Fruit fly (Drosophila melanogaster) whole organism, prepupa: ENCODE results near the gene CG11811.

Experiments used
- Blimp-1 ChIP-seq: fragments of 200-800 bp; sonication (Bioruptor generic); optimal IDR thresholded peaks from 3 replicates; lab custom pipeline; 2017; ENCODE audit warnings: missing biosample characterization, missing genetic modification characterization, mild to moderate bottlenecking, moderate library complexity, missing genetic modification reagents
- CG10631 ChIP-seq: fragments of 200-800 bp; sonication (Bioruptor generic); optimal IDR thresholded peaks from 2 replicates; lab custom pipeline; 2016; ENCODE audit warnings: missing biosample characterization, missing genetic modification characterization
- CG11294 ChIP-seq: fragments of 200-800 bp; sonication (Bioruptor generic); IDR thresholded peaks from 2 replicates; pipeline ENCODE4 v1.3.6; 2022; ENCODE audit warnings: missing biosample characterization, missing genetic modification characterization
- CG11762 ChIP-seq: fragments of 200-800 bp; sonication (Bioruptor generic); optimal IDR thresholded peaks from 3 replicates; lab custom pipeline; 2016; ENCODE audit warnings: missing biosample characterization, missing genetic modification characterization; ENCODE audit not compliant: insufficient read depth
- CG15336 ChIP-seq: fragments of 200-800 bp; sonication (Bioruptor generic); IDR thresholded peaks from 2 replicates; pipeline ENCODE4 v1.3.6; 2022; ENCODE audit warnings: missing biosample characterization, missing genetic modification characterization
- CG3032 ChIP-seq: fragments of 200-800 bp; optimal IDR thresholded peaks from 2 replicates; lab custom pipeline; 2019; ENCODE audit warnings: missing biosample characterization, mild to moderate bottlenecking, missing genetic modification characterization, moderate library complexity
- CG31627 ChIP-seq: fragments of 200-800 bp; sonication (Bioruptor generic); optimal IDR thresholded peaks from 3 replicates; lab custom pipeline; 2016; ENCODE audit warnings: missing biosample characterization, missing genetic modification characterization
- CG34406 ChIP-seq: fragments of 200-800 bp; sonication (Bioruptor generic); optimal IDR thresholded peaks from 3 replicates; lab custom pipeline; 2016; ENCODE audit warnings: missing biosample characterization, missing genetic modification characterization
- CG3919 ChIP-seq: fragments of 200-800 bp; sonication (Bioruptor generic); optimal IDR thresholded peaks from 3 replicates; lab custom pipeline; 2016; ENCODE audit warnings: missing biosample characterization, missing genetic modification characterization
- CG6276 ChIP-seq: fragments of 200-800 bp; sonication (Bioruptor generic); optimal IDR thresholded peaks from 2 replicates; lab custom pipeline; 2017; ENCODE audit warnings: missing biosample characterization, mild to moderate bottlenecking, missing genetic modification characterization
- CG6792 ChIP-seq: fragments of 200-800 bp; sonication (Bioruptor generic); optimal IDR thresholded peaks from 3 replicates; lab custom pipeline; 2016; ENCODE audit warnings: missing biosample characterization, missing genetic modification characterization
- CG6808 ChIP-seq: fragments of 200-800 bp; sonication (Bioruptor generic); optimal IDR thresholded peaks from 3 replicates; lab custom pipeline; 2017; ENCODE audit warnings: missing biosample characterization, missing genetic modification characterization, mild to moderate bottlenecking, moderate library complexity, missing genetic modification reagents
- CG6854 ChIP-seq: fragments of 200-800 bp; sonication (Bioruptor generic); optimal IDR thresholded peaks from 2 replicates; lab custom pipeline; 2017; ENCODE audit warnings: missing biosample characterization, mild to moderate bottlenecking, missing genetic modification characterization
- CG8119 ChIP-seq: fragments of 200-800 bp; sonication (Bioruptor generic); IDR thresholded peaks from 3 replicates; pipeline ENCODE4 v1.3.6; 2022; ENCODE audit warnings: missing biosample characterization, missing genetic modification characterization
- Eip75B ChIP-seq: fragments of 200-800 bp; sonication (Bioruptor generic); optimal IDR thresholded peaks from 3 replicates; lab custom pipeline; 2016; ENCODE audit warnings: missing biosample characterization, missing genetic modification characterization
- Eip93F ChIP-seq: fragments of 200-800 bp; sonication (Bioruptor generic); optimal IDR thresholded peaks from 2 replicates; lab custom pipeline; 2016; ENCODE audit warnings: missing biosample characterization, mild to moderate bottlenecking, missing genetic modification characterization
- Ets96B ChIP-seq: fragments of 200-800 bp; optimal IDR thresholded peaks from 2 replicates; lab custom pipeline; 2019; ENCODE audit warnings: missing biosample characterization, mild to moderate bottlenecking, missing genetic modification characterization, moderate library complexity
- Gug ChIP-seq: fragments of 200-800 bp; sonication (Bioruptor generic); IDR thresholded peaks from 2 replicates; pipeline ENCODE4 v1.3.6; 2022; ENCODE audit warnings: missing biosample characterization, missing genetic modification characterization
- Hr39 ChIP-seq: fragments of 200-800 bp; sonication (Bioruptor generic); optimal IDR thresholded peaks from 2 replicates; lab custom pipeline; 2016; ENCODE audit warnings: missing biosample characterization, missing genetic modification characterization
- Hr4 ChIP-seq: fragments of 200-800 bp; sonication (Bioruptor generic); optimal IDR thresholded peaks from 3 replicates; lab custom pipeline; 2016; ENCODE audit warnings: missing biosample characterization, missing genetic modification characterization
- Met ChIP-seq: fragments of 200-800 bp; sonication (Bioruptor generic); optimal IDR thresholded peaks from 3 replicates; lab custom pipeline; 2016; ENCODE audit warnings: missing biosample characterization, missing genetic modification characterization
- OdsH ChIP-seq: fragments of 200-800 bp; sonication (Bioruptor generic); optimal IDR thresholded peaks from 3 replicates; lab custom pipeline; 2016; ENCODE audit warnings: missing biosample characterization, missing genetic modification characterization
- Smox ChIP-seq: fragments of 200-800 bp; sonication (Bioruptor generic); optimal IDR thresholded peaks from 3 replicates; lab custom pipeline; 2016; ENCODE audit warnings: missing biosample characterization, missing genetic modification characterization
- Sox15 ChIP-seq: fragments of 200-800 bp; sonication (Bioruptor generic); optimal IDR thresholded peaks from 3 replicates; lab custom pipeline; 2016; ENCODE audit warnings: missing biosample characterization, missing genetic modification characterization
- achi ChIP-seq: fragments of 200-800 bp; sonication (Bioruptor generic); optimal IDR thresholded peaks from 3 replicates; lab custom pipeline; 2016; ENCODE audit warnings: missing biosample characterization, missing genetic modification characterization
- acj6 ChIP-seq: fragments of 200-800 bp; sonication (Bioruptor generic); optimal IDR thresholded peaks from 3 replicates; lab custom pipeline; 2016; ENCODE audit warnings: missing biosample characterization, missing genetic modification characterization
- cyc ChIP-seq: fragments of 200-800 bp; sonication (Bioruptor generic); optimal IDR thresholded peaks from 3 replicates; lab custom pipeline; 2016; ENCODE audit warnings: missing biosample characterization, missing genetic modification characterization
- dac ChIP-seq: fragments of 200-800 bp; sonication (Bioruptor generic); optimal IDR thresholded peaks from 2 replicates; lab custom pipeline; 2017; ENCODE audit warnings: missing biosample characterization, mild to moderate bottlenecking, missing genetic modification characterization
- dsx ChIP-seq: fragments of 200-800 bp; optimal IDR thresholded peaks from 3 replicates; lab custom pipeline; 2019; ENCODE audit warnings: missing biosample characterization, mild to moderate bottlenecking, missing genetic modification characterization, moderate library complexity; ENCODE audit not compliant: poor library complexity, severe bottlenecking
- eg ChIP-seq: fragments of 200-800 bp; sonication (Bioruptor generic); IDR thresholded peaks from 3 replicates; pipeline ENCODE4 v1.3.6; 2022; ENCODE audit warnings: missing biosample characterization, missing genetic modification characterization
- esn ChIP-seq: fragments of 200-800 bp; sonication (Bioruptor generic); optimal IDR thresholded peaks from 2 replicates; lab custom pipeline; 2016; ENCODE audit warnings: missing biosample characterization, mild to moderate bottlenecking, missing genetic modification characterization, moderate library complexity
- fd59A ChIP-seq: fragments of 200-800 bp; sonication (Bioruptor generic); optimal IDR thresholded peaks from 2 replicates; lab custom pipeline; 2017; ENCODE audit warnings: missing biosample characterization, mild to moderate bottlenecking, missing genetic modification characterization, missing genetic modification reagents
- fd85E ChIP-seq: fragments of 200-800 bp; sonication (Bioruptor generic); optimal IDR thresholded peaks from 3 replicates; lab custom pipeline; 2016; ENCODE audit warnings: missing biosample characterization, missing genetic modification characterization
- fkh ChIP-seq: fragments of 200-800 bp; sonication (Bioruptor generic); optimal IDR thresholded peaks from 3 replicates; lab custom pipeline; 2017; ENCODE audit warnings: missing biosample characterization, mild to moderate bottlenecking, missing genetic modification characterization, moderate library complexity
- lz ChIP-seq: fragments of 200-800 bp; sonication (Bioruptor generic); optimal IDR thresholded peaks from 3 replicates; lab custom pipeline; 2016; ENCODE audit warnings: missing biosample characterization, missing genetic modification characterization
- net ChIP-seq: fragments of 200-800 bp; sonication (Bioruptor generic); optimal IDR thresholded peaks from 3 replicates; lab custom pipeline; 2016; ENCODE audit warnings: missing biosample characterization, missing genetic modification characterization
- pdm3 ChIP-seq: fragments of 200-800 bp; sonication (Bioruptor generic); optimal IDR thresholded peaks from 3 replicates; lab custom pipeline; 2016; ENCODE audit warnings: missing biosample characterization, missing genetic modification characterization
- salr ChIP-seq, 2 experiments: fragments of 200-800 bp; sonication (Bioruptor generic); optimal IDR thresholded peaks; 3 replicates each; lab custom pipeline; 2016 to 2018; ENCODE audit warnings: missing biosample characterization in 2 of 2, missing genetic modification characterization in 2 of 2, mild to moderate bottlenecking in 1 of 2
- ss ChIP-seq, 2 experiments: fragments of 200-800 bp; sonication (Bioruptor generic); optimal IDR thresholded peaks; 2 replicates in 1 of 2; 3 replicates in 1 of 2; lab custom pipeline; 2017 to 2018; ENCODE audit warnings: mild to moderate bottlenecking in 2 of 2, missing biosample characterization in 2 of 2, missing genetic modification characterization in 2 of 2, moderate library complexity in 1 of 2
- svp ChIP-seq: fragments of 200-800 bp; sonication (Bioruptor generic); peaks from one replicate; lab custom pipeline; 2016; ENCODE audit warnings: missing biosample characterization, missing genetic modification characterization
- topi ChIP-seq: fragments of 200-800 bp; sonication (Bioruptor generic); optimal IDR thresholded peaks from 3 replicates; lab custom pipeline; 2016; ENCODE audit warnings: missing biosample characterization, missing genetic modification characterization

Gene CG11811

DNA sequence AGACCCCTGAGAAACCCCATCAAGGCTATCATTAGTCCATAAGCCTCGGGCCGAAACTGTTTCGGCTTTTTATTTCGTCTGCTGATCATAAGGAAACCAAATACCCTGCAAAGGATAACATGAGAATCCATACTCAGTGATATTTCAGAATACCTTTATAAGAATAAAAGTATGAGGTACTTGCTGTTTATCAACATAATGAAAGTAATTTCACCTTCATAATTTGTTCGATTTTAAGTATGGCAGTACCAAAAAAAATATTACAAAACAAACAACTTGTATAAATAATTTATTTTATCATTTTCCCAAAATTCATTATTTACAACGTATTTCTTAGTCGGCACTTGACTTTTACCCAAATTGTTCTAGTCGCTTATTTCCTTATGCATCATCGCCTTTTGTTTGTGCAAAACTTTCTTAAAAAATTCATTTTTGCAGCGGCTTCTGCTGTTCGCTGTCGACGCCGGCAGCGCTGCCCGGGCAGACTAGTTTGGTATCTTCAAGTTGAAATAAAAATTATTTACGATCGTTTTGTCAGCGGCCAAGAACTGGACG lies 25.6 kb downstream of the CG11811 start (continued):
- peak; percentile 36 for TF ChIP-seq achi (GFP tag; lab: Kevin White, UChicago)
- peak; percentile 63 for TF ChIP-seq svp (GFP tag; lab: Kevin White, UChicago)
- TF ChIP-seq Hr39 = no peak
- no peak for TF ChIP-seq Sox15
- TF ChIP-seq dac = no peak
- TF ChIP-seq fd85E (GFP tag; lab: Kevin White, UChicago) = no peak
- peak; percentile 4 for TF ChIP-seq CG31627
- no peak for TF ChIP-seq Blimp-1 (GFP tag; lab: Kevin White, UChicago)
- TF ChIP-seq CG6276 (GFP tag; lab: Kevin White, UChicago) = no peak
- peak; percentile 28 for TF ChIP-seq OdsH
- TF ChIP-seq Ets96B (tag; lab: Kevin White, UChicago) = peak; percentile 56
- no peak for TF ChIP-seq CG34406 (GFP tag; lab: Kevin White, UChicago)
- TF ChIP-seq CG6792 (GFP tag; lab: Kevin White, UChicago) = no peak
- peak; percentile 11 for TF ChIP-seq dsx
- no peak for TF ChIP-seq salr (GFP tag; optimal IDR thresholded peaks at IDR 0.05; lab: Kevin White, UChicago)
- no peak for TF ChIP-seq pdm3 (GFP tag; lab: Kevin White, UChicago)
- no peak for TF ChIP-seq cyc (GFP tag; lab: Kevin White, UChicago)
- no peak for TF ChIP-seq eg (GFP tag; lab: Robert Waterston, UW)
- TF ChIP-seq CG6808 (GFP tag; lab: Kevin White, UChicago) = peak; percentile 29
- peak; percentile 26 for TF ChIP-seq Smox
- no peak for TF ChIP-seq CG15336 (GFP tag; lab: Robert Waterston, UW)
- TF ChIP-seq topi (GFP tag; lab: Kevin White, UChicago) = peak; percentile 31
- TF ChIP-seq CG6854 (GFP tag; lab: Kevin White, UChicago) = no peak
- no peak for TF ChIP-seq net (GFP tag; lab: Kevin White, UChicago)

DNA sequence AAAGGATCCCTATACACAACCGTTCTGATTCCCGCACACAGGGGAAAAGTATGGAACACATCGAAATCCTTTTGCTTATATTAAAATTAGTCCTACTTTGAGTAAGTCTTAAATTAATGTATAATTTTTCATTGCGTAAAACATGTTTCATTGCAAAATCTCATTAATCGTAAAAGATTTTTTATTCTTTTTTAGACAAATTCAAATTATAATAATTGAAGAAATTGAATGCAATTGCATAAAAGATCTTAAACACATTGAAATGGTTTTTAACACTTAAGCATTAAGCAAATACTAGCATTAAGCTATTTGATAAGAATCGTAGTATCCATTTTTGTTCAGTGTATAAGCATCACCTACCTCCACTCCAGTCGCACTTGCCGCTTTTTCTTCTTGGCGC lies 28.9 kb downstream of the CG11811 start:
- TF ChIP-seq Met (GFP tag; lab: Kevin White, UChicago) (no peak), CG6808 (GFP tag; lab: Kevin White, UChicago) (peak; percentile 51), CG10631 (peak; percentile 24), OdsH (no peak), CG3032 (tag; lab: Kevin White, UChicago) (no peak), CG6792 (GFP tag; lab: Kevin White, UChicago) (no peak), CG8119 (GFP tag; lab: Robert Waterston, UW) (no peak), CG3919 (GFP tag; lab: Kevin White, UChicago) (peak; percentile 34), Blimp-1 (GFP tag; lab: Kevin White, UChicago) (no peak), fkh (GFP tag; lab: Kevin White, UChicago) (no peak), Hr4 (GFP tag; lab: Kevin White, UChicago) (no peak), fd59A (GFP tag; lab: Kevin White, UChicago) (no peak), net (GFP tag; lab: Kevin White, UChicago) (no peak), dsx (peak; percentile 32), Ets96B (tag; lab: Kevin White, UChicago) (peak; percentile 35), acj6 (no peak), lz (GFP tag; lab: Kevin White, UChicago) (no peak), fd85E (GFP tag; lab: Kevin White, UChicago) (no peak), esn (GFP tag; lab: Kevin White, UChicago) (peak; percentile 3), ss (GFP tag; optimal IDR thresholded peaks at IDR 0.05; lab: Kevin White, UChicago) (peak in 1 of 2 experiments; percentile 8), CG11294 (no peak), CG34406 (GFP tag; lab: Kevin White, UChicago) (no peak)

DNA sequence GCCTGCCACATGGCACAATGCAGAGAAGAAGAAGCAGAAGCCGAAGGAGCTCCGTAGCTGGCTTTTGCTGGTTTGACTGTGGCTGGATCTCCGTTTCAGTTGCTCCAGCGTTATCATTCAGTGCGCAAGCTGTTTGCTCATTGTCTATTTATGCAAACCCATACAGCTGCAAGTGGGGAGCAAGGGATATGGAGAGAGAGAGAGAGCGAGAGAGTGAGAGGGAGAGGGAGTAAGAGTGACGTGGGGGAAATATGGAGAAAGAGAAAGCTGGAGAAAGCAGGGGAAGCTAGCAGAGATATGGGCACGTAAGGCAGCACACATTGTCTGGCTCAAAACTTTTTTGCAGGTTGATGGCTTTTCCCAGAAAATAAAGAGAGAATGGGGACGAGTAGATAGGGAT lies 31.8 kb downstream of the CG11811 start:
- no peak for TF ChIP-seq esn (GFP tag; lab: Kevin White, UChicago)
- TF ChIP-seq Eip75B = no peak
- no peak for TF ChIP-seq Ets96B (tag; lab: Kevin White, UChicago)
- no peak for TF ChIP-seq pdm3 (GFP tag; lab: Kevin White, UChicago)
- no peak for TF ChIP-seq Gug
- no peak for TF ChIP-seq Hr39
- no peak for TF ChIP-seq CG11762
- TF ChIP-seq Eip93F (GFP tag; lab: Kevin White, UChicago) = no peak
- TF ChIP-seq CG11294 = no peak
- TF ChIP-seq lz (GFP tag; lab: Kevin White, UChicago) = no peak
